Worm (Caenorhabditis elegans) whole organism, late embryonic: ENCODE results near the gene col-44.

ENCODE experiments used
- C08G9.2 ChIP-seq: sonication (generic microtip); optimal IDR thresholded peaks from 2 replicates; lab custom pipeline; 2016; ENCODE audit warnings: mild to moderate bottlenecking, missing genetic modification characterization, moderate library complexity, missing compliant biosample characterization
- C38D4.7 ChIP-seq: fragments of 200-800 bp; sonication (Bioruptor generic); optimal IDR thresholded peaks from 2 replicates; lab custom pipeline; 2018; ENCODE audit warnings: mild to moderate bottlenecking, missing genetic modification characterization, moderate library complexity, missing compliant biosample characterization
- F13H6.1 ChIP-seq: sonication (generic microtip); optimal IDR thresholded peaks from 2 replicates; lab custom pipeline; 2016; ENCODE audit warnings: missing genetic modification characterization, missing compliant biosample characterization
- K09A11.1 ChIP-seq: sonication (generic microtip); optimal IDR thresholded peaks from 2 replicates; lab custom pipeline; 2017; ENCODE audit warnings: antibody characterized with exemption, mild to moderate bottlenecking, missing genetic modification characterization, missing compliant biosample characterization; ENCODE audit not compliant: insufficient read depth
- T23F11.4 ChIP-seq: fragments of 200-800 bp; sonication (Bioruptor generic); optimal IDR thresholded peaks from 2 replicates; lab custom pipeline; 2018; ENCODE audit warnings: mild to moderate bottlenecking, missing genetic modification characterization, missing compliant biosample characterization
- Y22D7AL.16 ChIP-seq: sonication (generic microtip); optimal IDR thresholded peaks from 2 replicates; lab custom pipeline; 2016; ENCODE audit warnings: missing genetic modification characterization, missing compliant biosample characterization
- ama-1 ChIP-seq: fragments of 150-350 bp; optimal IDR thresholded peaks from 2 replicates; lab custom pipeline; 2014
- ceh-18 ChIP-seq: sonication (generic microtip); optimal IDR thresholded peaks from 2 replicates; lab custom pipeline; 2016; ENCODE audit warnings: missing genetic modification characterization, missing compliant biosample characterization
- ceh-19 ChIP-seq: fragments of 200-800 bp; sonication (Bioruptor generic); optimal IDR thresholded peaks from 2 replicates; lab custom pipeline; 2018; ENCODE audit warnings: mild to moderate bottlenecking, missing genetic modification characterization, missing compliant biosample characterization
- ceh-2 ChIP-seq: sonication (generic microtip); optimal IDR thresholded peaks from 2 replicates; lab custom pipeline; 2016; ENCODE audit warnings: missing genotype, missing genetic modification characterization, missing compliant biosample characterization
- ceh-30 ChIP-seq: fragments of 150-350 bp; optimal IDR thresholded peaks from 2 replicates; lab custom pipeline; 2014; ENCODE audit warnings: missing biosample characterization, missing genetic modification characterization
- ceh-34 ChIP-seq: sonication (generic microtip); optimal IDR thresholded peaks from 2 replicates; lab custom pipeline; 2016; ENCODE audit warnings: mild to moderate bottlenecking, missing genetic modification characterization, missing compliant biosample characterization
- ceh-6 ChIP-seq: fragments of 200-800 bp; sonication (Bioruptor generic); optimal IDR thresholded peaks from 2 replicates; lab custom pipeline; 2018; ENCODE audit warnings: mild to moderate bottlenecking, missing genetic modification characterization, missing compliant biosample characterization
- che-1 ChIP-seq: sonication (generic microtip); optimal IDR thresholded peaks from 2 replicates; lab custom pipeline; 2016; ENCODE audit warnings: mild to moderate bottlenecking, missing genetic modification characterization, missing compliant biosample characterization
- elt-4 ChIP-seq: sonication (generic microtip); optimal IDR thresholded peaks from 2 replicates; lab custom pipeline; 2016; ENCODE audit warnings: missing genetic modification characterization, missing compliant biosample characterization
- eyg-1 ChIP-seq: sonication (generic microtip); optimal IDR thresholded peaks from 2 replicates; lab custom pipeline; 2016; ENCODE audit warnings: missing genotype, missing genetic modification characterization, missing compliant biosample characterization
- fax-1 ChIP-seq: sonication (generic microtip); optimal IDR thresholded peaks from 2 replicates; lab custom pipeline; 2016; ENCODE audit warnings: missing genotype, missing genetic modification characterization, missing compliant biosample characterization
- fkh-10 ChIP-seq: fragments of 150-350 bp; optimal IDR thresholded peaks from 2 replicates; lab custom pipeline; 2014; ENCODE audit warnings: missing biosample characterization, missing genetic modification reagents, missing genetic modification characterization
- hlh-13 ChIP-seq: fragments of 200-800 bp; sonication (Bioruptor generic); optimal IDR thresholded peaks from 2 replicates; lab custom pipeline; 2018; ENCODE audit warnings: mild to moderate bottlenecking, missing genetic modification characterization, missing compliant biosample characterization
- hlh-6 ChIP-seq: sonication (generic microtip); optimal IDR thresholded peaks from 2 replicates; lab custom pipeline; 2016; ENCODE audit warnings: missing genotype, missing genetic modification characterization, missing compliant biosample characterization
- hlh-8 ChIP-seq: sonication (generic microtip); optimal IDR thresholded peaks from 2 replicates; lab custom pipeline; 2016; ENCODE audit warnings: missing genotype, missing genetic modification characterization, missing compliant biosample characterization
- lim-6 ChIP-seq: sonication (generic microtip); optimal IDR thresholded peaks from 2 replicates; lab custom pipeline; 2016; ENCODE audit warnings: missing genetic modification characterization, missing compliant biosample characterization
- madf-2 ChIP-seq: sonication (generic microtip); optimal IDR thresholded peaks from 2 replicates; lab custom pipeline; 2017; ENCODE audit warnings: missing genetic modification characterization, missing compliant biosample characterization
- nhr-11 ChIP-seq: fragments of 150-350 bp; optimal IDR thresholded peaks from 2 replicates; lab custom pipeline; 2014; ENCODE audit warnings: missing biosample characterization, missing genetic modification characterization
- nhr-232 ChIP-seq: sonication (generic microtip); optimal IDR thresholded peaks from 2 replicates; lab custom pipeline; 2016; ENCODE audit warnings: missing genetic modification characterization, missing compliant biosample characterization
- odd-2 ChIP-seq: sonication (generic microtip); optimal IDR thresholded peaks from 2 replicates; lab custom pipeline; 2017; ENCODE audit warnings: antibody characterized with exemption, mild to moderate bottlenecking, missing genetic modification characterization, missing compliant biosample characterization
- pha-2 ChIP-seq: sonication (generic microtip); optimal IDR thresholded peaks from 2 replicates; lab custom pipeline; 2017; ENCODE audit warnings: mild to moderate bottlenecking, missing genetic modification characterization, missing compliant biosample characterization
- pros-1 ChIP-seq: fragments of 150-350 bp; optimal IDR thresholded peaks from 2 replicates; lab custom pipeline; 2014; ENCODE audit warnings: missing biosample characterization, missing genetic modification reagents, missing genetic modification characterization
- sdc-2 ChIP-seq: sonication (generic microtip); optimal IDR thresholded peaks from 2 replicates; lab custom pipeline; 2016; ENCODE audit warnings: missing genotype, missing genetic modification characterization, missing compliant biosample characterization
- sox-4 ChIP-seq: sonication (generic microtip); optimal IDR thresholded peaks from 2 replicates; lab custom pipeline; 2017; ENCODE audit warnings: mild to moderate bottlenecking, missing genetic modification characterization, inconsistent platforms, missing compliant biosample characterization
- syd-9 ChIP-seq: sonication (generic microtip); optimal IDR thresholded peaks from 2 replicates; lab custom pipeline; 2016; ENCODE audit warnings: mild to moderate bottlenecking, missing genetic modification characterization, moderate library complexity, missing compliant biosample characterization
- ttx-3 ChIP-seq: sonication (generic microtip); optimal IDR thresholded peaks from 2 replicates; lab custom pipeline; 2016; ENCODE audit warnings: missing genetic modification reagents, missing genetic modification characterization, missing compliant biosample characterization
- unc-55 ChIP-seq: sonication (generic microtip); optimal IDR thresholded peaks from 2 replicates; lab custom pipeline; 2017; ENCODE audit warnings: missing biosample characterization, missing genetic modification reagents, missing genetic modification characterization
- unc-86 ChIP-seq: sonication (generic microtip); optimal IDR thresholded peaks from 2 replicates; lab custom pipeline; 2016; ENCODE audit warnings: missing genetic modification characterization, missing compliant biosample characterization
- zip-5 ChIP-seq: sonication (generic microtip); optimal IDR thresholded peaks from 2 replicates; lab custom pipeline; 2016; ENCODE audit warnings: missing genetic modification characterization, missing compliant biosample characterization
- ztf-16 ChIP-seq: sonication (generic microtip); optimal IDR thresholded peaks from 2 replicates; lab custom pipeline; 2017; ENCODE audit warnings: missing genetic modification characterization, missing compliant biosample characterization

col-44 gene

ce11 chrX:13591175-13591574 lies at the start of gene col-44:
col-44 (plus strand) TSS chrX:13591475.
- TF ChIP-seq elt-4 (tag; lab: Kevin White, UChicago) (no peak), ceh-19 (GFP tag; lab: Kevin White, UChicago) (no peak), hlh-8 (tag; lab: Kevin White, UChicago) (no peak), K09A11.1 (no peak), odd-2 (no peak), ceh-2 (no peak)

- TF ChIP-seq ceh-34 (no peak), odd-2 (no peak), unc-86 (tag; lab: Kevin White, UChicago) (no peak), Y22D7AL.16 (no peak), eyg-1 (no peak), F13H6.1 (tag; lab: Kevin White, UChicago) (no peak), C38D4.7 (GFP tag; lab: Kevin White, UChicago) (no peak), sdc-2 (no peak), ttx-3 (tag; lab: Kevin White, UChicago) (no peak), ceh-18 (tag; lab: Kevin White, UChicago) (no peak), che-1 (tag; lab: Kevin White, UChicago) (no peak), lim-6 (no peak), ceh-30 (tag; lab: Kevin White, UChicago) (no peak), ceh-6 (GFP tag; lab: Kevin White, UChicago) (no peak), hlh-6 (tag; lab: Kevin White, UChicago) (no peak)
- TF ChIP-seq, all 69 proteins: peak for 0
These were observed 49.0 kb upstream of the col-44 start, which contains the start of gene cah-4 for ce11 chrX:13542236-13542635. cah-4 (plus strand) TSS chrX:13542574.

ce11 chrX:13542757-13543156 lies 48.5 kb upstream of the col-44 start:
- TF ChIP-seq nhr-11 (tag; lab: Kevin White, UChicago) (no peak), unc-55 (GFP tag; lab: Kevin White, UChicago) (peak; percentile 5)
- TF ChIP-seq, all 69 proteins: peak for 1

ce11 chrX:13543350-13543749 lies 47.9 kb upstream of the col-44 start:
- TF ChIP-seq syd-9 (no peak), unc-86 (tag; lab: Kevin White, UChicago) (no peak), pha-2 (no peak), pros-1 (tag; lab: Kevin White, UChicago) (no peak), ceh-18 (tag; lab: Kevin White, UChicago) (no peak), C08G9.2 (tag; lab: Kevin White, UChicago) (no peak), fkh-10 (GFP tag; lab: Kevin White, UChicago) (no peak), hlh-8 (tag; lab: Kevin White, UChicago) (no peak), lim-6 (no peak), madf-2 (tag; lab: Kevin White, UChicago) (no peak), nhr-232 (tag; lab: Kevin White, UChicago) (no peak)

ce11 chrX:13544544-13545021 lies 46.7 kb upstream of the col-44 start:
- TF ChIP-seq nhr-11 (tag; lab: Kevin White, UChicago) = no peak
- no peak for TF ChIP-seq zip-5 (tag; lab: Kevin White, UChicago)
- TF ChIP-seq nhr-232 (tag; lab: Kevin White, UChicago) = no peak
- no peak for TF ChIP-seq T23F11.4 (GFP tag; lab: Kevin White, UChicago)
- no peak for TF ChIP-seq fax-1 (tag; lab: Kevin White, UChicago)
- TF ChIP-seq ama-1 (lab: Kevin White, UChicago) = no peak
- no peak for TF ChIP-seq ztf-16 (tag; lab: Kevin White, UChicago)
- TF ChIP-seq hlh-13 = no peak
- TF ChIP-seq sox-4 (tag; lab: Kevin White, UChicago) = no peak
- TF ChIP-seq, all 69 proteins: peak for 0
